Worm (Caenorhabditis elegans): ENCODE measurements around the gene comt-2.

ce11 chrV:16497504-16497903, 3.2 kb upstream of the comt-2 start, which contains the start of gene srh-136:
- TF ChIP-seq fos-1 (tag; optimal IDR thresholded peaks at IDR 0.05), result no peak
- TF ChIP-seq ztf-4 (tag; optimal IDR thresholded peaks at IDR 0.05), result no peak
- TF ChIP-seq snpc-4 (tag; optimal IDR thresholded peaks at IDR 0.05), result no peak
- no peak for TF ChIP-seq zag-1 (tag; optimal IDR thresholded peaks at IDR 0.05)
- no peak for TF ChIP-seq unc-62 (GFP tag; optimal IDR thresholded peaks at IDR 0.05)
- TF ChIP-seq egl-27 (tag; optimal IDR thresholded peaks at IDR 0.05), result no peak
- no peak for TF ChIP-seq unc-39 (tag; optimal IDR thresholded peaks at IDR 0.05)
- TF ChIP-seq ama-1 (optimal IDR thresholded peaks at IDR 0.05), result no peak
- no peak for TF ChIP-seq lin-11 (tag; optimal IDR thresholded peaks at IDR 0.05)
- no peak for TF ChIP-seq ztf-11 (tag; optimal IDR thresholded peaks at IDR 0.05)
- no peak for TF ChIP-seq nhr-23 (tag; optimal IDR thresholded peaks at IDR 0.05)
- TF ChIP-seq R02D3.7 (tag; optimal IDR thresholded peaks at IDR 0.05), result no peak
- no peak for TF ChIP-seq nhr-11 (tag; optimal IDR thresholded peaks at IDR 0.05)
- no peak for TF ChIP-seq lsy-2 (tag; optimal IDR thresholded peaks at IDR 0.05)

Data from whole organism, L2 larva.